Fruit fly (Drosophila melanogaster): ENCODE results near the gene sina.

sina gene

dm6 chr3L:16890650-16891336 is 37.2 kb downstream of the sina start (continued):
- TF ChIP-seq sage (GFP tag; optimal IDR thresholded peaks at IDR 0.05) (peak; percentile 7), CrebA (GFP tag; optimal IDR thresholded peaks at IDR 0.05; ENCODE audit: borderline replicate concordance) (no peak), N (GFP tag; optimal IDR thresholded peaks at IDR 0.05) (no peak), foxo (GFP tag; optimal IDR thresholded peaks at IDR 0.05) (peak in 1 of 2 experiments; percentile 85), tai (GFP tag; optimal IDR thresholded peaks at IDR 0.05) (no peak)

dm6 chr3L:16891914-16892313 is 38.4 kb downstream of the sina start:
- TF ChIP-seq pan (optimal IDR thresholded peaks at IDR 0.05) = no peak
- TF ChIP-seq jim (GFP tag; optimal IDR thresholded peaks at IDR 0.05) = no peak
- no peak for TF ChIP-seq Dif (GFP tag; optimal IDR thresholded peaks at IDR 0.05; ENCODE audit: partially characterized antibody)
- TF ChIP-seq h (GFP tag; optimal IDR thresholded peaks at IDR 0.05) = no peak
- TF ChIP-seq HLH106 (tag; optimal IDR thresholded peaks at IDR 0.05) = no peak
- TF ChIP-seq Abd-B (GFP tag; optimal IDR thresholded peaks at IDR 0.05) = no peak
- TF ChIP-seq psq (GFP tag; optimal IDR thresholded peaks at IDR 0.05) = no peak
- no peak for TF ChIP-seq ey (GFP tag; optimal IDR thresholded peaks at IDR 0.05)
- no peak for TF ChIP-seq Mio (GFP tag; optimal IDR thresholded peaks at IDR 0.05)
- no peak for TF ChIP-seq Hr83 (GFP tag; optimal IDR thresholded peaks at IDR 0.05; ENCODE audit: poor library complexity, severe bottlenecking)
- no peak for TF ChIP-seq rgr (GFP tag; optimal IDR thresholded peaks at IDR 0.05)
- no peak for TF ChIP-seq fru (GFP tag; optimal IDR thresholded peaks at IDR 0.05)
- TF ChIP-seq Rel (GFP tag; optimal IDR thresholded peaks at IDR 0.05) = no peak
- no peak for TF ChIP-seq Rel (tag; optimal IDR thresholded peaks at IDR 0.05)

DNA sequence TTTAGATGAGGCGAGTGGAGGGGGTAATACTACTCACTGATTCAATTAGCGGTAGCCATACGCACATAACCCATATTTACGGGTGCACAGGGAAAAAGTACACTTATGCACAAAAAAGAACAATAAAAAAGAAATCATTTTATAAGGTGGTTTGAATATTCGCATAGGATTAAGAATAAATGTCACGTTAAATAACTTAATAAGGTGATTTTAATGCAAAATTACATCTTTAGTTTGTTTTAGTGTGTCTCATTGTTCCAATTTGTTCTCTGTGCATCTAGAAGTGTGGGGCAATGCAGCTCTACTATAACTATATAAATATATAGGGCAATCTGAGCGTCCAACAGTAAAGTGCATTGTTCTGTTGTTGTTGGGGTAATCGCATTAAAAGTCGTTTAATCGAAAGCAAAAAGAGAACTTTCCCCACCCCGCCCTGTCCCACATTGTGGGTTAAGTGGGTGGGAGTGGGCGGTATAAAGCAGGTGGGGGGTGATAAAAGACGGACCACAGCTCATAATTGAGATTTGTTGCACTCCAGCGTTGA is 39.2 kb downstream of the sina start:
- TF ChIP-seq usp (GFP tag; optimal IDR thresholded peaks at IDR 0.05) (no peak), Dif (GFP tag; optimal IDR thresholded peaks at IDR 0.05; ENCODE audit: partially characterized antibody) (no peak), pan (optimal IDR thresholded peaks at IDR 0.05) (no peak), sv (GFP tag; optimal IDR thresholded peaks at IDR 0.05) (no peak), sage (GFP tag; optimal IDR thresholded peaks at IDR 0.05) (no peak), Jra (GFP tag; optimal IDR thresholded peaks at IDR 0.05) (no peak), foxo (GFP tag; optimal IDR thresholded peaks at IDR 0.05) (no peak), OdsH (GFP tag; optimal IDR thresholded peaks at IDR 0.05) (no peak), dmrt93B (GFP tag; optimal IDR thresholded peaks at IDR 0.05) (no peak), CG32264 (GFP tag; optimal IDR thresholded peaks at IDR 0.05) (no peak), Hnf4 (GFP tag; optimal IDR thresholded peaks at IDR 0.05) (no peak), psq (GFP tag; optimal IDR thresholded peaks at IDR 0.05) (no peak), Myc (optimal IDR thresholded peaks at IDR 0.05) (no peak), brk (GFP tag; optimal IDR thresholded peaks at IDR 0.05) (no peak), Rel (GFP tag; optimal IDR thresholded peaks at IDR 0.05) (no peak), Rel (tag; optimal IDR thresholded peaks at IDR 0.05) (no peak), Mio (GFP tag; optimal IDR thresholded peaks at IDR 0.05) (no peak), Hr78 (GFP tag; optimal IDR thresholded peaks at IDR 0.05) (no peak), Hr83 (GFP tag; optimal IDR thresholded peaks at IDR 0.05; ENCODE audit: poor library complexity, severe bottlenecking) (no peak)

- no peak for TF ChIP-seq Vsx2 (GFP tag; optimal IDR thresholded peaks at IDR 0.05; ENCODE audit: partially characterized antibody)
- TF ChIP-seq OdsH (GFP tag; optimal IDR thresholded peaks at IDR 0.05) = no peak
- TF ChIP-seq sv (GFP tag; optimal IDR thresholded peaks at IDR 0.05) = no peak
- no peak for TF ChIP-seq Myc (optimal IDR thresholded peaks at IDR 0.05)
- no peak for TF ChIP-seq foxo (GFP tag; optimal IDR thresholded peaks at IDR 0.05)
These were observed 40.1 kb downstream of the sina start for dm6 chr3L:16893647-16894046.

DNA sequence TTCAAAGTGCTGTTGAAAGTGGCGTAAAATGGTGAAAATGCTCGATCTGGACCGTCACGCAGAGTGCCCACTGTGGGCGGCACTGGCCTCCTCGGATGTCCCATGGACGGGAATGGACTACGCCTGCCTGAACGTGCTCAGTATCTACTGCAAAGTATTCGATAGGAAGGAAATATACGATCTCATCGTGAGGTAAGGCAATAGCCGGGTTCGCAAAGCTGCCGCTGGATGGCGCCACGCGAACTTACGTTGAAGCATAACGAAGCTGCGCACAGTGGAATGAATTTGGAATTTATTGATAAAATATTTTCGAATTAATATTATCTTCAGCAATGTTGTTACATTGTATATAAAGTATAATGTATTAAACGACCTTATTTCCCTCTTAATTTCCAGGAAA is 42.9 kb downstream of the sina start:
- TF ChIP-seq brk (GFP tag; optimal IDR thresholded peaks at IDR 0.05) (no peak), Abd-B (GFP tag; optimal IDR thresholded peaks at IDR 0.05) (no peak)
